ENCODE assay signal across 2 worm cellular contexts in genomic region chrV:14687106-14687964, ce11.
TF ChIP-seq lines count a peak whose summit lies in the region.

No protein-coding gene starts in this region.

TF ChIP-seq in whole organism, L4 larva, 104 proteins besides CTCF, POLR2A, EP300 and RAD21 (continued from another document):
- TF ChIP-seq mep-1 (tag; optimal IDR thresholded peaks at IDR 0.05; lab: Kevin White, UChicago) (no peak), dmd-8 (GFP tag; IDR thresholded peaks at IDR 0.05; lab: Robert Waterston, UW) (no peak)

TF ChIP-seq in whole organism, young adult, 124 proteins besides CTCF, POLR2A, EP300 and RAD21 (continued from another document):
- TF ChIP-seq snpc-1.3 (tag; optimal IDR thresholded peaks at IDR 0.05; lab: Kevin White, UChicago; ENCODE audit: insufficient read depth) (no peak), efl-1 (GFP tag; optimal IDR thresholded peaks at IDR 0.05; lab: Kevin White, UChicago) (no peak), madf-8 (GFP tag; conservative IDR thresholded peaks at IDR 0.05; lab: Robert Waterston, UW) (no peak), ztf-6 (GFP tag; IDR thresholded peaks at IDR 0.05; lab: Robert Waterston, UW) (peak; percentile 17; the same call in 1 of the 2 replicates), let-607 (tag; optimal IDR thresholded peaks at IDR 0.05; lab: Kevin White, UChicago) (no peak), Y95B8A.8 (GFP tag; IDR thresholded peaks at IDR 0.05; lab: Robert Waterston, UW) (peak; percentile 7; the same call in 1 of the 2 replicates), F22D6.2 (tag; optimal IDR thresholded peaks at IDR 0.05; lab: Kevin White, UChicago) (no peak), zfh-2 (GFP tag; conservative IDR thresholded peaks at IDR 0.05; lab: Robert Waterston, UW) (0 out of 2 replicates have a peak, but pooled peaks have one; percentile 54), ztf-28 (GFP tag; IDR thresholded peaks at IDR 0.05; lab: Robert Waterston, UW) (no peak), B0336.3 (GFP tag; IDR thresholded peaks at IDR 0.05; lab: Robert Waterston, UW) (peak; percentile 5), attf-6 (GFP tag; IDR thresholded peaks at IDR 0.05; lab: Robert Waterston, UW) (no peak), dpff-1 (tag; optimal IDR thresholded peaks at IDR 0.05; lab: Kevin White, UChicago) (no peak), F49E8.2 (tag; optimal IDR thresholded peaks at IDR 0.05; lab: Kevin White, UChicago; ENCODE audit: insufficient read depth) (no peak), let-526 (GFP tag; IDR thresholded peaks at IDR 0.05; lab: Robert Waterston, UW) (no peak), cebp-1 (GFP tag; IDR thresholded peaks at IDR 0.05; lab: Robert Waterston, UW) (no peak), cebp-1 (tag; optimal IDR thresholded peaks at IDR 0.05; lab: Kevin White, UChicago) (peak; percentile 12), tlf-1 (GFP tag; optimal IDR thresholded peaks at IDR 0.05; lab: Kevin White, UChicago) (no peak), snpc-3.4 (tag; optimal IDR thresholded peaks at IDR 0.05; lab: Kevin White, UChicago) (peak; percentile 26), dpl-1 (GFP tag; optimal IDR thresholded peaks at IDR 0.05; lab: Kevin White, UChicago) (no peak), Y79H2A.3 (GFP tag; conservative IDR thresholded peaks at IDR 0.05; lab: Robert Waterston, UW) (no peak), aptf-2 (GFP tag; conservative IDR thresholded peaks at IDR 0.05; lab: Robert Waterston, UW) (no peak), nhr-27 (tag; optimal IDR thresholded peaks at IDR 0.05; lab: Kevin White, UChicago) (no peak), lsy-27 (tag; optimal IDR thresholded peaks at IDR 0.05; lab: Kevin White, UChicago; ENCODE audit: borderline replicate concordance, insufficient read depth) (no peak), die-1 (tag; optimal IDR thresholded peaks at IDR 0.05; lab: Kevin White, UChicago) (no peak), madf-3 (GFP tag; IDR thresholded peaks at IDR 0.05; lab: Robert Waterston, UW) (no peak), bed-2 (GFP tag; IDR thresholded peaks at IDR 0.05; lab: Robert Waterston, UW) (no peak), ama-1 (optimal IDR thresholded peaks at IDR 0.05; lab: Kevin White, UChicago) (peak; percentile 65), ama-1 (GFP tag; optimal IDR thresholded peaks at IDR 0.05; lab: Kevin White, UChicago) (no peak), aptf-3 (GFP tag; IDR thresholded peaks at IDR 0.05; lab: Robert Waterston, UW) (no peak), snpc-4 (GFP tag; optimal IDR thresholded peaks at IDR 0.05; lab: Kevin White, UChicago) (no peak), snpc-4 (tag; optimal IDR thresholded peaks at IDR 0.05; lab: Kevin White, UChicago) (peak in 1 of 4 experiments; percentile 30), ztf-22 (GFP tag; optimal IDR thresholded peaks at IDR 0.05; lab: Kevin White, UChicago) (no peak), nhr-120 (GFP tag; IDR thresholded peaks at IDR 0.05; lab: Robert Waterston, UW) (no peak), atf-7 (tag; optimal IDR thresholded peaks at IDR 0.05; lab: Kevin White, UChicago) (no peak), Y67H2A.10 (GFP tag; conservative IDR thresholded peaks at IDR 0.05; lab: Robert Waterston, UW) (no peak)
